Worm (Caenorhabditis elegans) whole organism, young adult: ENCODE data around the gene C23H4.8.

Experiments
- B0035.1 ChIP-seq: sonication (generic microtip); optimal IDR thresholded peaks from 2 replicates; lab custom pipeline; 2016; ENCODE audit warnings: missing genetic modification characterization, mild to moderate bottlenecking, missing compliant biosample characterization, missing genotype, missing genetic modification reagents
- B0261.1 ChIP-seq: sonication (generic microtip); optimal IDR thresholded peaks from 2 replicates; lab custom pipeline; 2016; ENCODE audit warnings: mild to moderate bottlenecking, missing genetic modification characterization, moderate library complexity, missing compliant biosample characterization
- C06A6.2 ChIP-seq: fragments of 200-800 bp; sonication (Bioruptor generic); conservative IDR thresholded peaks from 2 replicates; pipeline ENCODE4 v1.3.6; 2022; ENCODE audit warnings: missing genetic modification characterization, missing compliant biosample characterization
- F39B2.1 ChIP-seq: fragments of 200-800 bp; sonication (Bioruptor generic); IDR thresholded peaks from 2 replicates; pipeline ENCODE4 v1.3.6; 2022; ENCODE audit warnings: missing genetic modification reagents, missing genetic modification characterization, missing compliant biosample characterization
- F57A8.1 ChIP-seq: fragments of 200-800 bp; sonication (Bioruptor generic); optimal IDR thresholded peaks from 2 replicates; lab custom pipeline; 2018; ENCODE audit warnings: mild to moderate bottlenecking, missing genetic modification characterization, moderate library complexity, missing compliant biosample characterization
- K12H6.12 ChIP-seq: fragments of 200-800 bp; sonication (Bioruptor generic); optimal IDR thresholded peaks from 2 replicates; lab custom pipeline; 2018; ENCODE audit warnings: mild to moderate bottlenecking, missing genetic modification characterization, missing compliant biosample characterization
- T26A5.8 ChIP-seq: sonication (generic microtip); optimal IDR thresholded peaks from 2 replicates; lab custom pipeline; 2016; ENCODE audit warnings: missing genetic modification characterization, missing compliant biosample characterization
- Y67H2A.10 ChIP-seq: fragments of 200-800 bp; sonication (Bioruptor generic); conservative IDR thresholded peaks from 2 replicates; pipeline ENCODE4 v1.3.6; 2022; ENCODE audit warnings: missing genetic modification reagents, missing genetic modification characterization, missing compliant biosample characterization
- ZK185.1 ChIP-seq: sonication (generic microtip); optimal IDR thresholded peaks from 2 replicates; lab custom pipeline; 2016; ENCODE audit warnings: mild to moderate bottlenecking, missing genetic modification characterization, missing compliant biosample characterization; ENCODE audit not compliant: poor library complexity, severe bottlenecking
- akir-1 ChIP-seq: fragments of 200-800 bp; sonication (Bioruptor generic); optimal IDR thresholded peaks from 2 replicates; lab custom pipeline; 2018; ENCODE audit warnings: mild to moderate bottlenecking, missing genetic modification characterization, moderate library complexity, missing compliant biosample characterization
- attf-5 ChIP-seq: fragments of 200-800 bp; sonication (Bioruptor generic); optimal IDR thresholded peaks from 2 replicates; lab custom pipeline; 2018; ENCODE audit warnings: mild to moderate bottlenecking, missing genetic modification characterization, missing compliant biosample characterization
- ccch-3 ChIP-seq: fragments of 200-800 bp; sonication (Bioruptor generic); optimal IDR thresholded peaks from 2 replicates; lab custom pipeline; 2018; ENCODE audit warnings: mild to moderate bottlenecking, missing genetic modification characterization, missing compliant biosample characterization
- ceh-27 ChIP-seq: fragments of 200-800 bp; sonication (Bioruptor generic); optimal IDR thresholded peaks from 2 replicates; lab custom pipeline; 2018; ENCODE audit warnings: mild to moderate bottlenecking, missing genetic modification characterization, moderate library complexity, missing compliant biosample characterization
- chd-7 ChIP-seq: sonication (generic microtip); optimal IDR thresholded peaks from 2 replicates; lab custom pipeline; 2016; ENCODE audit warnings: mild to moderate bottlenecking, missing genetic modification characterization, moderate library complexity, missing compliant biosample characterization
- die-1 ChIP-seq: sonication (generic microtip); optimal IDR thresholded peaks from 2 replicates; lab custom pipeline; 2016; ENCODE audit warnings: missing genotype, mild to moderate bottlenecking, missing genetic modification characterization, missing compliant biosample characterization
- dox-1 ChIP-seq: fragments of 200-800 bp; sonication (Bioruptor generic); IDR thresholded peaks from 2 replicates; pipeline ENCODE4 v1.3.6; 2022; ENCODE audit warnings: missing genetic modification reagents, missing genetic modification characterization, missing compliant biosample characterization
- egl-18 ChIP-seq: fragments of 200-800 bp; sonication (Bioruptor generic); IDR thresholded peaks from 2 replicates; pipeline ENCODE4 v1.3.6; 2022; ENCODE audit warnings: missing genetic modification reagents, missing genetic modification characterization, missing compliant biosample characterization
- egl-44 ChIP-seq: fragments of 200-800 bp; sonication (Bioruptor generic); IDR thresholded peaks from 2 replicates; pipeline ENCODE4 v1.3.6; 2022; ENCODE audit warnings: missing genetic modification reagents, missing genetic modification characterization, missing compliant biosample characterization
- egrh-3 ChIP-seq: fragments of 200-800 bp; sonication (Bioruptor generic); IDR thresholded peaks from 2 replicates; pipeline ENCODE4 v1.3.6; 2022; ENCODE audit warnings: missing genetic modification reagents, missing genetic modification characterization, missing compliant biosample characterization
- fkh-3 ChIP-seq: sonication (generic microtip); optimal IDR thresholded peaks from 2 replicates; lab custom pipeline; 2016; ENCODE audit warnings: mild to moderate bottlenecking, missing genetic modification characterization, missing compliant biosample characterization
- gei-17 ChIP-seq: fragments of 200-800 bp; sonication (Bioruptor generic); optimal IDR thresholded peaks from 2 replicates; lab custom pipeline; 2018; ENCODE audit warnings: mild to moderate bottlenecking, missing genetic modification characterization, missing compliant biosample characterization
- hmg-1.2 ChIP-seq: fragments of 200-800 bp; sonication (Bioruptor generic); IDR thresholded peaks from 2 replicates; pipeline ENCODE4 v1.3.6; 2022; ENCODE audit warnings: missing genetic modification reagents, missing genetic modification characterization, missing compliant biosample characterization
- lin-35 ChIP-seq, 3 experiments: fragments of 150-350 bp in 2 of 3; sonication (generic microtip) in 1 of 3; optimal IDR thresholded peaks; 2 replicates each; lab custom pipeline; 2014 to 2018; ENCODE audit warnings: missing biosample characterization in 3 of 3, missing genetic modification characterization in 3 of 3, missing genetic modification reagents in 3 of 3
- lin-40 ChIP-seq: sonication (generic microtip); optimal IDR thresholded peaks from 2 replicates; lab custom pipeline; 2016; ENCODE audit warnings: missing genetic modification characterization, mild to moderate bottlenecking, missing compliant biosample characterization, missing genotype, missing genetic modification reagents
- madf-6 ChIP-seq: fragments of 200-800 bp; sonication (Bioruptor generic); IDR thresholded peaks from 2 replicates; pipeline ENCODE4 v1.3.6; 2022; ENCODE audit warnings: missing genetic modification reagents, missing genetic modification characterization, missing compliant biosample characterization
- mcd-1 ChIP-seq: fragments of 200-800 bp; sonication (Bioruptor generic); IDR thresholded peaks from 2 replicates; pipeline ENCODE4 v1.3.6; 2022; ENCODE audit warnings: missing genetic modification reagents, missing genetic modification characterization, missing compliant biosample characterization
- mel-28 ChIP-seq: sonication (generic microtip); optimal IDR thresholded peaks from 2 replicates; lab custom pipeline; 2016; ENCODE audit warnings: borderline replicate concordance, mild to moderate bottlenecking, missing genetic modification characterization, missing compliant biosample characterization
- nfya-2 ChIP-seq: fragments of 200-800 bp; sonication (Bioruptor generic); IDR thresholded peaks from 2 replicates; pipeline ENCODE4 v1.3.6; 2022; ENCODE audit warnings: missing genetic modification reagents, missing genetic modification characterization, missing compliant biosample characterization
- nhr-80 ChIP-seq: sonication (generic microtip); optimal IDR thresholded peaks from 2 replicates; lab custom pipeline; 2016; ENCODE audit warnings: missing genetic modification characterization, missing compliant biosample characterization
- rec-8 ChIP-seq, 2 experiments: sonication (generic microtip); optimal IDR thresholded peaks; 2 replicates each; lab custom pipeline; 2016; ENCODE audit warnings: mild to moderate bottlenecking in 2 of 2, missing genetic modification characterization in 2 of 2, missing genetic modification reagents in 2 of 2, missing genotype in 2 of 2, missing biosample characterization in 1 of 2, missing compliant biosample characterization in 1 of 2, moderate library complexity in 1 of 2
- sea-2 ChIP-seq: fragments of 200-800 bp; sonication (Bioruptor generic); IDR thresholded peaks from 2 replicates; pipeline ENCODE4 v1.3.6; 2022; ENCODE audit warnings: missing genetic modification characterization, missing compliant biosample characterization
- snpc-1.1 ChIP-seq: sonication (generic microtip); optimal IDR thresholded peaks from 2 replicates; lab custom pipeline; 2017; ENCODE audit warnings: missing genetic modification characterization, mild to moderate bottlenecking, missing compliant biosample characterization, antibody characterized with exemption, moderate library complexity, missing genotype, missing genetic modification reagents; ENCODE audit not compliant: insufficient read depth
- snpc-3.4 ChIP-seq: sonication (generic microtip); optimal IDR thresholded peaks from 2 replicates; lab custom pipeline; 2017; ENCODE audit warnings: missing genetic modification characterization, mild to moderate bottlenecking, missing compliant biosample characterization, antibody characterized with exemption, moderate library complexity, missing genotype, missing genetic modification reagents
- snpc-4 ChIP-seq, 5 experiments: fragments of 150-350 bp in 1 of 5; sonication (generic microtip) in 4 of 5; optimal IDR thresholded peaks; 2 replicates each; lab custom pipeline; 2014 to 2018; ENCODE audit warnings: missing genetic modification characterization in 5 of 5, missing biosample characterization in 3 of 5, antibody characterized with exemption in 2 of 5, mild to moderate bottlenecking in 2 of 5, missing compliant biosample characterization in 2 of 5, missing genotype in 2 of 5, moderate library complexity in 2 of 5, missing genetic modification reagents in 1 of 5
- somi-1 ChIP-seq: fragments of 200-800 bp; sonication (Bioruptor generic); optimal IDR thresholded peaks from 2 replicates; lab custom pipeline; 2018; ENCODE audit warnings: mild to moderate bottlenecking, missing genetic modification characterization, missing compliant biosample characterization
- tlf-1 ChIP-seq: fragments of 200-800 bp; sonication (Bioruptor generic); optimal IDR thresholded peaks from 2 replicates; lab custom pipeline; 2018; ENCODE audit warnings: mild to moderate bottlenecking, missing genetic modification characterization, missing compliant biosample characterization
- zfh-2 ChIP-seq: fragments of 200-800 bp; sonication (Bioruptor generic); conservative IDR thresholded peaks from 2 replicates; pipeline ENCODE4 v1.3.6; 2022; ENCODE audit warnings: missing genetic modification reagents, missing genetic modification characterization, missing compliant biosample characterization
- ztf-22 ChIP-seq: fragments of 200-800 bp; sonication (Bioruptor generic); optimal IDR thresholded peaks from 2 replicates; lab custom pipeline; 2018; ENCODE audit warnings: mild to moderate bottlenecking, missing genetic modification characterization, moderate library complexity, missing compliant biosample characterization
- ztf-28 ChIP-seq: fragments of 200-800 bp; sonication (Bioruptor generic); IDR thresholded peaks from 2 replicates; pipeline ENCODE4 v1.3.6; 2022; ENCODE audit warnings: missing genetic modification reagents, missing genetic modification characterization, missing compliant biosample characterization
- ztf-3 ChIP-seq: fragments of 200-800 bp; sonication (Bioruptor generic); optimal IDR thresholded peaks from 2 replicates; lab custom pipeline; 2018; ENCODE audit warnings: mild to moderate bottlenecking, missing genetic modification characterization, missing compliant biosample characterization

Gene C23H4.8

ce11 chrX:12171631-12172348 is 45.3 kb upstream of the C23H4.8 start, which contains the start of gene F57G12.1 (continued):
- TF ChIP-seq attf-5 (GFP tag; lab: Kevin White, UChicago) (peak; percentile 60), hmg-1.2 (peak; percentile 80), fkh-3 (tag; lab: Kevin White, UChicago) (no peak), ceh-27 (GFP tag; lab: Kevin White, UChicago) (peak; percentile 69), C06A6.2 (GFP tag; lab: Robert Waterston, UW) (peak; percentile 48; the same call in 1 of the 2 replicates), snpc-3.4 (tag; lab: Kevin White, UChicago) (no peak), lin-40 (tag; lab: Kevin White, UChicago) (peak; percentile 34), B0261.1 (peak; percentile 0), ZK185.1 (tag; lab: Kevin White, UChicago) (peak; percentile 51), F39B2.1 (GFP tag; lab: Robert Waterston, UW) (no peak), akir-1 (GFP tag; lab: Kevin White, UChicago) (no peak), egrh-3 (GFP tag; lab: Robert Waterston, UW) (peak; percentile 89), sea-2 (GFP tag; lab: Robert Waterston, UW) (no peak), Y67H2A.10 (no peak), egl-18 (GFP tag; lab: Robert Waterston, UW) (no peak), zfh-2 (GFP tag; lab: Robert Waterston, UW) (peak; percentile 99), madf-6 (GFP tag; lab: Robert Waterston, UW) (no peak), somi-1 (GFP tag; lab: Kevin White, UChicago) (peak; percentile 22), ztf-28 (GFP tag; lab: Robert Waterston, UW) (no peak), ztf-3 (no peak), K12H6.12 (tag; lab: Kevin White, UChicago) (peak; percentile 91), ztf-22 (GFP tag; lab: Kevin White, UChicago) (no peak), snpc-4 (GFP tag; optimal IDR thresholded peaks at IDR 0.05; lab: Kevin White, UChicago) (no peak), snpc-4 (tag; optimal IDR thresholded peaks at IDR 0.05; lab: Kevin White, UChicago) (peak in 1 of 4 experiments; percentile 50), gei-17 (peak; percentile 77), die-1 (tag; lab: Kevin White, UChicago) (peak; percentile 37), snpc-1.1 (no peak), chd-7 (tag; lab: Kevin White, UChicago) (peak; percentile 76), rec-8 (tag; optimal IDR thresholded peaks at IDR 0.05; lab: Kevin White, UChicago) (no peak), egl-44 (GFP tag; lab: Robert Waterston, UW) (peak; percentile 52; the same call in 1 of the 2 replicates), nhr-80 (peak; percentile 51), ccch-3 (GFP tag; lab: Kevin White, UChicago) (peak; percentile 4), B0035.1 (tag; lab: Kevin White, UChicago) (no peak), mel-28 (tag; lab: Kevin White, UChicago) (no peak), lin-35 (GFP tag; optimal IDR thresholded peaks at IDR 0.05; lab: Kevin White, UChicago) (peak in 1 of 3 experiments; percentile 29), F57A8.1 (GFP tag; lab: Kevin White, UChicago) (no peak), nfya-2 (GFP tag; lab: Robert Waterston, UW) (no peak), tlf-1 (GFP tag; lab: Kevin White, UChicago) (no peak), dox-1 (GFP tag; lab: Robert Waterston, UW) (peak; percentile 65; the same call in 1 of the 2 replicates), T26A5.8 (tag; lab: Kevin White, UChicago) (no peak), mcd-1 (GFP tag; lab: Robert Waterston, UW) (peak; percentile 57)
